Fruit fly (Drosophila melanogaster): Measurements from ENCODE around the gene CG34280.
A peak's percentile ranks its signal among the peaks of the same experiment; 100 is the strongest.

The CG34280 gene

DNA sequence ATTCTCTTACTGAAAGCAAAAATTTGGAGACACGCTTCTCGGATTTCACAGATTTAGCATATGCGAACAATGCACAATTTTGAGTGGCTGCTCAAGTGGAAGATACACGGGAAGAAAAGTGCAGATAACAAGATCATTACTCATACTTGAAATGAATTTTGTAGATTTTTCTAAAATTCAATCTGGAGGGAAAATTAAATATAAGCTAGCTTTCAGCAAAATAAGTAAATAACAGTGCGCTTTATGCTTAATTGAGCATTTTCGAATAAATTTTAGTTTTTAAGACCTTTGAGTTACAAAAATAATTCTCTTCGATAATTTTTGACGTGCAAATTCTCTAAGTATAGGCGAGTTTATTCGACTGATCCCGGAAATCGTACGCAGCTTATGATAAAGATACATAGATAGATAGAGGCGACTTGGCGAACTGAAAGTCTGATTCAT, 2.8 kb downstream of the CG34280 start (continued):
- TF ChIP-seq CG10209 (GFP tag; optimal IDR thresholded peaks at IDR 0.05) (no peak), CG31365 (tag; optimal IDR thresholded peaks at IDR 0.05) (no peak), CG9932 (GFP tag; IDR thresholded peaks at IDR 0.05) (no peak), CG30020 (tag; optimal IDR thresholded peaks at IDR 0.05) (no peak), Awh (GFP tag; IDR thresholded peaks at IDR 0.05) (no peak), Fer2 (tag; optimal IDR thresholded peaks at IDR 0.05) (no peak), pnt (GFP tag; optimal IDR thresholded peaks at IDR 0.05) (peak; percentile 60), CG18764 (GFP tag; optimal IDR thresholded peaks at IDR 0.05) (peak; percentile 41), Deaf1 (tag; optimal IDR thresholded peaks at IDR 0.05) (peak; percentile 8), CG11696 (GFP tag; IDR thresholded peaks at IDR 0.05) (no peak), CG7963 (GFP tag; IDR thresholded peaks at IDR 0.05; ENCODE audit: partially characterized antibody) (no peak), CG4730 (GFP tag; IDR thresholded peaks at IDR 0.05) (no peak), phol (tag; optimal IDR thresholded peaks at IDR 0.05) (peak; percentile 77), CG32532 (GFP tag; IDR thresholded peaks at IDR 0.05) (peak; percentile 38; the same call in 1 of the 2 replicates), gce (GFP tag; IDR thresholded peaks at IDR 0.05) (no peak), hbn (GFP tag; IDR thresholded peaks at IDR 0.05; ENCODE audit: partially characterized antibody) (no peak), Vsx1 (GFP tag; optimal IDR thresholded peaks at IDR 0.05) (no peak), CG10979 (tag; optimal IDR thresholded peaks at IDR 0.05) (peak; percentile 74), CG1603 (tag; optimal IDR thresholded peaks at IDR 0.05) (peak; percentile 32), CG17802 (tag; optimal IDR thresholded peaks at IDR 0.05) (no peak), Usf (GFP tag; optimal IDR thresholded peaks at IDR 0.05) (no peak), CG9876 (GFP tag; optimal IDR thresholded peaks at IDR 0.05) (no peak), HmgZ (tag; optimal IDR thresholded peaks at IDR 0.05) (no peak), CG32772 (GFP tag; IDR thresholded peaks at IDR 0.05) (no peak), NC2β (GFP tag; optimal IDR thresholded peaks at IDR 0.05) (no peak), Gug (GFP tag; IDR thresholded peaks at IDR 0.05) (no peak), gfzf (GFP tag; optimal IDR thresholded peaks at IDR 0.05) (no peak), HLH54F (GFP tag; optimal IDR thresholded peaks at IDR 0.05) (no peak), cwo (GFP tag; optimal IDR thresholded peaks at IDR 0.05) (no peak), exex (tag; optimal IDR thresholded peaks at IDR 0.05) (no peak), Nf-YA (GFP tag; IDR thresholded peaks at IDR 0.05) (no peak), CG8359 (GFP tag; optimal IDR thresholded peaks at IDR 0.05; ENCODE audit: borderline replicate concordance) (peak; percentile 50), CG11723 (GFP tag; optimal IDR thresholded peaks at IDR 0.05) (no peak), TFAM (GFP tag; optimal IDR thresholded peaks at IDR 0.05) (no peak), Mrtf (GFP tag; IDR thresholded peaks at IDR 0.05) (no peak), CG17829 (tag; optimal IDR thresholded peaks at IDR 0.05) (peak; percentile 33), Neu2 (GFP tag; optimal IDR thresholded peaks at IDR 0.05; ENCODE audit: borderline replicate concordance) (no peak), CG5180 (GFP tag; optimal IDR thresholded peaks at IDR 0.05) (peak; percentile 22), CG12071 (GFP tag; optimal IDR thresholded peaks at IDR 0.05) (peak; percentile 50), corto (GFP tag; optimal IDR thresholded peaks at IDR 0.05) (no peak), hkb (optimal IDR thresholded peaks at IDR 0.05) (no peak), hkb (GFP tag; IDR thresholded peaks at IDR 0.05) (peak; percentile 80), Lpt (GFP tag; optimal IDR thresholded peaks at IDR 0.05) (no peak), CG34224 (GFP tag; IDR thresholded peaks at IDR 0.05; ENCODE audit: partially characterized antibody) (no peak), Chrac-16 (GFP tag; optimal IDR thresholded peaks at IDR 0.05) (no peak), sqz (GFP tag; optimal IDR thresholded peaks at IDR 0.05) (no peak), br (optimal IDR thresholded peaks at IDR 0.05) (no peak), CG18476 (GFP tag; optimal IDR thresholded peaks at IDR 0.05) (no peak), Trl (optimal IDR thresholded peaks at IDR 0.05) (no peak), Trl (GFP tag; optimal IDR thresholded peaks at IDR 0.05) (peak; percentile 34), MBD-R2 (GFP tag; IDR thresholded peaks at IDR 0.05) (no peak), CG7745 (tag; optimal IDR thresholded peaks at IDR 0.05) (no peak)
